In the genomic region with DNA sequence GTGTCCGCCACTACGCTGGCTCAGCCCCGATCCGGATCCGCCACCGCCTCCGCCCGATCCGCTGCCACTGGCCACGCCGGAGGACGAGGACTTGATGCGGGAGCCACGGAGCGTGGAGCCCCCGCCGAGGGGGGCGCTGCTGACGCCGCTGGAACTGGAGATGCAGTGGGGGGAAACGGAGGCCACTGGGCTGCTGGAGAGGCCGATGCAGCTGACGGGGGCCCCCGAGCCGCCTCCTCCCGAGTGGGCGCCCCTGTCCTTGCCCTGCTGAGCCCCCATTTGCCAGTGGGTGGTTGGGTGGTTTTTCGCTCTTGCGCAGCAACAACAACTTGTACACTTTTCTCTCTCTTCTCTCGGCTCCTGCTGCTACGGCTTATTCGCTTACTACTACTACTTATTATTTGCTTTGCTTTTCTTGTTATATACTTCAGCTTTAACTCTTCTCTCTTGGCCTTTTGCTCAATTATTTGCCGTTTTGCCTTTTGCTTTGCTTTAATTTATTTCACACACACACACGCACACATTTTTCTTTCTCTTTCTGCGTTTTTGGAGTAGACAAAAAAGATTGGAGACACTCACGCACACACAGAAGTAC, we compare ENCODE assay signal across 1 fruit fly cellular context.
TF ChIP-seq lines count a peak whose summit lies in the region.

No protein-coding gene starts in this region.

TF ChIP-seq in whole organism, embryonic, 481 proteins besides CTCF, POLR2A, EP300 and RAD21 (continued from another document):
- TF ChIP-seq CG11456 (GFP tag; IDR thresholded peaks at IDR 0.05; lab: Robert Waterston, UW) (peak; percentile 60; the same call in 1 of the 3 replicates), CG6765 (GFP tag; optimal IDR thresholded peaks at IDR 0.05; lab: Kevin White, UChicago) (no peak), B-H1 (GFP tag; IDR thresholded peaks at IDR 0.05; lab: Robert Waterston, UW) (no peak), HLH3B (GFP tag; IDR thresholded peaks at IDR 0.05; lab: Robert Waterston, UW) (no peak), vnd (GFP tag; IDR thresholded peaks at IDR 0.05; lab: Robert Waterston, UW; ENCODE audit: partially characterized antibody) (no peak), dmrt99B (tag; optimal IDR thresholded peaks at IDR 0.05; lab: Kevin White, UChicago) (no peak), CG12769 (tag; optimal IDR thresholded peaks at IDR 0.05; lab: Kevin White, UChicago) (no peak), PHDP (tag; optimal IDR thresholded peaks at IDR 0.05; lab: Kevin White, UChicago) (no peak), cwo (GFP tag; optimal IDR thresholded peaks at IDR 0.05; lab: Kevin White, UChicago) (no peak), CG14014 (GFP tag; IDR thresholded peaks at IDR 0.05; lab: Robert Waterston, UW) (no peak), Dll (GFP tag; IDR thresholded peaks at IDR 0.05; lab: Robert Waterston, UW; ENCODE audit: partially characterized antibody) (no peak), CG8944 (GFP tag; optimal IDR thresholded peaks at IDR 0.05; lab: Kevin White, UChicago) (no peak), pb (GFP tag; optimal IDR thresholded peaks at IDR 0.05; lab: Kevin White, UChicago) (peak; percentile 11), slbo (GFP tag; IDR thresholded peaks at IDR 0.05; lab: Robert Waterston, UW) (0 out of 2 replicates have a peak, but pooled peaks have one; percentile 32), CG18476 (GFP tag; optimal IDR thresholded peaks at IDR 0.05; lab: Kevin White, UChicago) (no peak), CG2116 (GFP tag; optimal IDR thresholded peaks at IDR 0.05; lab: Kevin White, UChicago) (no peak), ara (GFP tag; IDR thresholded peaks at IDR 0.05; lab: Robert Waterston, UW) (0 out of 2 replicates have a peak, but pooled peaks have one; percentile 30), BtbVII (GFP tag; optimal IDR thresholded peaks at IDR 0.05; lab: Kevin White, UChicago) (no peak), Rfx (GFP tag; IDR thresholded peaks at IDR 0.05; lab: Robert Waterston, UW) (peak; percentile 35; the same call in 1 of the 2 replicates), Hmr (GFP tag; optimal IDR thresholded peaks at IDR 0.05; lab: Kevin White, UChicago) (no peak), CG12219 (GFP tag; optimal IDR thresholded peaks at IDR 0.05; lab: Kevin White, UChicago) (no peak), hkb (optimal IDR thresholded peaks at IDR 0.05; lab: Kevin White, UChicago) (no peak), hkb (GFP tag; IDR thresholded peaks at IDR 0.05; lab: Robert Waterston, UW) (no peak), Dek (tag; optimal IDR thresholded peaks at IDR 0.05; lab: Kevin White, UChicago) (no peak), stc (GFP tag; IDR thresholded peaks at IDR 0.05; lab: Robert Waterston, UW) (peak; percentile 50; the same call in 1 of the 2 replicates), fd64A (GFP tag; optimal IDR thresholded peaks at IDR 0.05; lab: Kevin White, UChicago) (no peak), Trl (optimal IDR thresholded peaks at IDR 0.05; lab: Kevin White, UChicago) (peak; percentile 25 to 62), Trl (GFP tag; optimal IDR thresholded peaks at IDR 0.05; lab: Kevin White, UChicago) (no peak), CG13424 (tag; optimal IDR thresholded peaks at IDR 0.05; lab: Kevin White, UChicago) (no peak), CG4424 (GFP tag; optimal IDR thresholded peaks at IDR 0.05; lab: Kevin White, UChicago) (no peak), jigr1 (GFP tag; IDR thresholded peaks at IDR 0.05; lab: Robert Waterston, UW) (no peak), CG11247 (GFP tag; IDR thresholded peaks at IDR 0.05; lab: Robert Waterston, UW) (no peak), Antp (GFP tag; optimal IDR thresholded peaks at IDR 0.05; lab: Kevin White, UChicago) (peak; percentile 2), lmd (GFP tag; IDR thresholded peaks at IDR 0.05; lab: Robert Waterston, UW) (0 out of 2 replicates have a peak, but pooled peaks have one; percentile 26), sqz (GFP tag; optimal IDR thresholded peaks at IDR 0.05; lab: Kevin White, UChicago) (no peak), HmgZ (tag; optimal IDR thresholded peaks at IDR 0.05; lab: Kevin White, UChicago) (no peak), Six4 (GFP tag; optimal IDR thresholded peaks at IDR 0.05; lab: Kevin White, UChicago) (no peak), wor (GFP tag; IDR thresholded peaks at IDR 0.05; lab: Robert Waterston, UW) (no peak), CG10321 (GFP tag; IDR thresholded peaks at IDR 0.05; lab: Robert Waterston, UW) (no peak), Ptx1 (GFP tag; IDR thresholded peaks at IDR 0.05; lab: Robert Waterston, UW) (no peak), ftz-f1 (GFP tag; optimal IDR thresholded peaks at IDR 0.05; lab: Kevin White, UChicago) (no peak), so (GFP tag; IDR thresholded peaks at IDR 0.05; lab: Robert Waterston, UW) (no peak), CoRest (tag; optimal IDR thresholded peaks at IDR 0.05; lab: Kevin White, UChicago) (no peak), ken (GFP tag; IDR thresholded peaks at IDR 0.05; lab: Robert Waterston, UW) (no peak), CG9876 (GFP tag; optimal IDR thresholded peaks at IDR 0.05; lab: Kevin White, UChicago) (peak; percentile 36), ssp (GFP tag; IDR thresholded peaks at IDR 0.05; lab: Robert Waterston, UW) (no peak), CG42726 (GFP tag; IDR thresholded peaks at IDR 0.05; lab: Robert Waterston, UW; ENCODE audit: partially characterized antibody) (peak; percentile 64; the same call in 1 of the 2 replicates), CG32532 (GFP tag; IDR thresholded peaks at IDR 0.05; lab: Robert Waterston, UW) (peak; percentile 34; the same call in 1 of the 2 replicates), chif (GFP tag; optimal IDR thresholded peaks at IDR 0.05; lab: Kevin White, UChicago) (peak in 1 of 2 experiments; percentile 2), CG32772 (GFP tag; IDR thresholded peaks at IDR 0.05; lab: Robert Waterston, UW) (no peak), CG3995 (GFP tag; optimal IDR thresholded peaks at IDR 0.05; lab: Kevin White, UChicago) (no peak), Hsf (GFP tag; optimal IDR thresholded peaks at IDR 0.05; lab: Kevin White, UChicago) (no peak), CG12659 (GFP tag; optimal IDR thresholded peaks at IDR 0.05; lab: Kevin White, UChicago) (no peak), Deaf1 (tag; optimal IDR thresholded peaks at IDR 0.05; lab: Kevin White, UChicago) (no peak), Atf3 (GFP tag; optimal IDR thresholded peaks at IDR 0.05; lab: Kevin White, UChicago) (no peak), cg (GFP tag; optimal IDR thresholded peaks at IDR 0.05; lab: Kevin White, UChicago) (peak; percentile 82), CG30403 (GFP tag; optimal IDR thresholded peaks at IDR 0.05; lab: Kevin White, UChicago) (no peak), ase (GFP tag; IDR thresholded peaks at IDR 0.05; lab: Robert Waterston, UW) (0 out of 3 replicates have a peak, but pooled peaks have one; percentile 17), h (optimal IDR thresholded peaks at IDR 0.05; lab: Kevin White, UChicago) (no peak), oc (tag; optimal IDR thresholded peaks at IDR 0.05; lab: Kevin White, UChicago) (no peak), ranshi (GFP tag; IDR thresholded peaks at IDR 0.05; lab: Robert Waterston, UW) (no peak), CG7357 (GFP tag; IDR thresholded peaks at IDR 0.05; lab: Robert Waterston, UW) (no peak), CG17912 (GFP tag; optimal IDR thresholded peaks at IDR 0.05; lab: Kevin White, UChicago) (no peak), Doc3 (GFP tag; IDR thresholded peaks at IDR 0.05; lab: Robert Waterston, UW; ENCODE audit: partially characterized antibody) (no peak), Abd-B (GFP tag; optimal IDR thresholded peaks at IDR 0.05; lab: Kevin White, UChicago) (no peak), gt (GFP tag; IDR thresholded peaks at IDR 0.05; lab: Robert Waterston, UW) (no peak), dysf (GFP tag; IDR thresholded peaks at IDR 0.05; lab: Robert Waterston, UW) (0 out of 3 replicates have a peak, but pooled peaks have one; percentile 27), CG12391 (tag; optimal IDR thresholded peaks at IDR 0.05; lab: Kevin White, UChicago) (no peak), HLHmδ (GFP tag; optimal IDR thresholded peaks at IDR 0.05; lab: Kevin White, UChicago) (no peak), CG9817 (tag; optimal IDR thresholded peaks at IDR 0.05; lab: Kevin White, UChicago) (no peak)
